Worm (Caenorhabditis elegans) whole organism, L3 larva: ENCODE results near the gene npr-39.

ENCODE experiments used
- R02D3.7 ChIP-seq: fragments of 150-350 bp; optimal IDR thresholded peaks from 2 replicates; lab custom pipeline; 2014; ENCODE audit warnings: missing biosample characterization, missing genetic modification characterization
- aly-2 ChIP-seq: fragments of 150-350 bp; optimal IDR thresholded peaks from 2 replicates; lab custom pipeline; 2014; ENCODE audit warnings: missing biosample characterization, missing genetic modification characterization
- ceh-82 ChIP-seq: fragments of 150-350 bp; optimal IDR thresholded peaks from 2 replicates; lab custom pipeline; 2014; ENCODE audit warnings: missing biosample characterization, missing genetic modification characterization
- sea-2 ChIP-seq: fragments of 150-350 bp; sonication (generic microtip); optimal IDR thresholded peaks from 4 replicates; lab custom pipeline; 2014; ENCODE audit warnings: missing biosample characterization, missing genetic modification reagents, missing genetic modification characterization
- tbx-2 ChIP-seq: sonication (generic microtip); optimal IDR thresholded peaks from 2 replicates; lab custom pipeline; 2016; ENCODE audit warnings: mild to moderate bottlenecking, missing genetic modification characterization, missing compliant biosample characterization
- zag-1 ChIP-seq: fragments of 150-350 bp; optimal IDR thresholded peaks from 2 replicates; lab custom pipeline; 2014; ENCODE audit warnings: missing biosample characterization, missing genetic modification characterization

DNA sequence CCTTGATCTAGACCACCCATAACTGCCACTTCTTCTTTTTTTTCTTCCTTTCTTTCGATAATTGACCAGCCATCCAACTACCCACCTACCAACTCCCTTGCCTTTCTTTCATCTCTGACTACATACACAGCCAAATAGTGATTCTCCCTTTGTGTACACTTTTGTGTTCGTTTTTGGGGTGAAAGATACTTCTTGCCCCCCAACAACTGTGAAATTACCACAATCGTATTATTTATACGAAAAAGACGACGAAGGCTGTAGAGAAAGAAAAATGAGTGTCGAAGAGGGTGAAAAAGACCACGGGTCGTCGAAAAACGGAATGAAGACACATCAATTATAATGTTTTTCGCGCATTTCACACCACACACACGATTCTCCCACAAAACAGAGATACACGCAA, 20.4 kb upstream of the npr-39 start:
- no peak for TF ChIP-seq ceh-82 (tag; lab: Kevin White, UChicago)
- no peak for TF ChIP-seq zag-1 (tag; lab: Kevin White, UChicago)
- no peak for TF ChIP-seq tbx-2 (tag; lab: Kevin White, UChicago)
- no peak for TF ChIP-seq R02D3.7 (tag; lab: Kevin White, UChicago)
- no peak for TF ChIP-seq aly-2
- TF ChIP-seq sea-2 (GFP tag; lab: Kevin White, UChicago) = no peak
